Worm (Caenorhabditis elegans) whole organism, early embryonic: ENCODE data around the gene tost-1.

Experiments
- B0310.2 ChIP-seq: sonication (generic microtip); optimal IDR thresholded peaks from 2 replicates; lab custom pipeline; 2016; ENCODE audit warnings: mild to moderate bottlenecking, missing genetic modification characterization, missing compliant biosample characterization
- ama-1 ChIP-seq: fragments of 150-350 bp; optimal IDR thresholded peaks from 2 replicates; lab custom pipeline; 2014
- ceh-13 ChIP-seq: fragments of 200-800 bp; sonication (Bioruptor generic); optimal IDR thresholded peaks from 2 replicates; lab custom pipeline; 2018; ENCODE audit warnings: mild to moderate bottlenecking, missing genetic modification characterization, missing compliant biosample characterization
- ceh-36 ChIP-seq: sonication (generic microtip); optimal IDR thresholded peaks from 2 replicates; lab custom pipeline; 2016; ENCODE audit warnings: missing genetic modification characterization, inconsistent platforms, missing compliant biosample characterization
- ets-7 ChIP-seq: sonication (generic microtip); optimal IDR thresholded peaks from 2 replicates; lab custom pipeline; 2016; ENCODE audit warnings: missing genotype, missing genetic modification characterization, missing compliant biosample characterization
- flt-1 ChIP-seq: fragments of 200-800 bp; sonication (Bioruptor generic); IDR thresholded peaks from 2 replicates; pipeline ENCODE4 v1.3.6; 2022; ENCODE audit warnings: missing genetic modification characterization, missing compliant biosample characterization
- hnd-1 ChIP-seq: sonication (generic microtip); optimal IDR thresholded peaks from 2 replicates; lab custom pipeline; 2016; ENCODE audit warnings: missing genetic modification characterization, missing compliant biosample characterization
- pes-1 ChIP-seq: fragments of 200-800 bp; sonication (Bioruptor generic); IDR thresholded peaks from 2 replicates; pipeline ENCODE4 v1.3.6; 2022; ENCODE audit warnings: missing genetic modification reagents, missing genetic modification characterization, missing compliant biosample characterization
- tbx-11 ChIP-seq: fragments of 200-800 bp; sonication (Bioruptor generic); IDR thresholded peaks from 2 replicates; pipeline ENCODE4 v1.3.6; 2022; ENCODE audit warnings: missing genetic modification characterization, missing compliant biosample characterization

DNA sequence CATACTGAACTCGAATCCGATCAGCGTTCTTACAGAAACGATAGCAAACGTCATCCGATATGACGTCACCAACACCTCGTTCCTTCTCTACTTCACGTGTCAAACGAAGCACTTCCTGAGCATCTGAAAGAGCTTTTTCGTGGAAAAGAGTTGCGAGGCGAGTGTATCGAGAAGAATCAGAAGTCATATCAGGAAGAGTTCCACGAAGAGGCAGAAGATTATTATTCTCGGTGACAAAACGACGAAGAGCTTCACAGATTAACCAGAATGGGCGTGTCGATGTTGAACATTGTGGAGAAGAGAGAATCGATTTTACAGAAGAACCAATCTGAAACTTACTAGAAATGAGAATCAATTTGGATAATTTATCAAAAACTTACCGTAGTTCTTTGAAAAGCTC lies 40.8 kb upstream of the tost-1 start:
- no peak for TF ChIP-seq hnd-1 (tag; lab: Kevin White, UChicago)
- no peak for TF ChIP-seq ama-1 (lab: Kevin White, UChicago)
- TF ChIP-seq flt-1 (GFP tag; lab: Robert Waterston, UW): no peak
- no peak for TF ChIP-seq pes-1 (GFP tag; lab: Robert Waterston, UW)
- no peak for TF ChIP-seq tbx-11 (GFP tag; lab: Robert Waterston, UW)
- no peak for TF ChIP-seq B0310.2 (tag; lab: Kevin White, UChicago)
- no peak for TF ChIP-seq ets-7 (tag; lab: Kevin White, UChicago)
- no peak for TF ChIP-seq ceh-13 (GFP tag; lab: Kevin White, UChicago)
- no peak for TF ChIP-seq ceh-36
